Worm (Caenorhabditis elegans): Measurements from ENCODE around the gene F02D10.3.

DNA sequence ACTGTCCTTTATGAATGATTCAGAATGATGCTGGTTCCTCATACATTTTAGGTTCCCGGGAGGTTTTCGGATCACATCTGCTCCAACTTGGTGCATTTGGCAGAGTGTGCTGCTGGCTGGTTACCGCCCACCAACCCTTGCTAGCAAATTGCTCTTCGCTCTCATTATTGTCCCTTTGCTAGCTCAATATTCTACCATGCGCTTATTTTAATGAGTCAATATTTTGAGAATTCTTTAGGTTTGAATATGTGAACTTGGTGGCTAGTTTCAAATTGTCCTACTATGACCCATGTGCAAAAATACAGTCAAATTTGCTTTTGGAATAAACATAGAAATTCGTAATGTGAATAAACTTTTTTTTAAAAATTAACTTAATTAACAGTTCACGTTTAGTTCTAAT is 27.3 kb downstream of the F02D10.3 start:
- TF ChIP-seq ces-1 (GFP tag; optimal IDR thresholded peaks at IDR 0.05) (no peak), ama-1 (optimal IDR thresholded peaks at IDR 0.05) (no peak), ZK546.5 (tag; optimal IDR thresholded peaks at IDR 0.05) (no peak), skn-1 (tag; optimal IDR thresholded peaks at IDR 0.05) (no peak), mes-2 (tag; optimal IDR thresholded peaks at IDR 0.05; ENCODE audit: poor library complexity, severe bottlenecking) (no peak), ceh-32 (tag; optimal IDR thresholded peaks at IDR 0.05; ENCODE audit: poor library complexity) (no peak), jun-1 (tag; optimal IDR thresholded peaks at IDR 0.05) (no peak)
